Worm (Caenorhabditis elegans) whole organism, midembryonic: ENCODE data around the gene C40A11.3.
A peak's percentile ranks its signal among the peaks of the same experiment; 100 is the strongest.

ENCODE experiments used
- T22C8.4 ChIP-seq: fragments of 200-800 bp; sonication (Bioruptor generic); IDR thresholded peaks from 2 replicates; pipeline ENCODE4 v1.3.6; 2022; ENCODE audit warnings: missing genetic modification characterization, missing compliant biosample characterization
- cog-1 ChIP-seq: sonication (generic microtip); optimal IDR thresholded peaks from 2 replicates; lab custom pipeline; 2016; ENCODE audit warnings: missing genetic modification characterization, missing compliant biosample characterization
- flt-1 ChIP-seq: fragments of 200-800 bp; sonication (Bioruptor generic); IDR thresholded peaks from 2 replicates; pipeline ENCODE4 v1.3.6; 2022; ENCODE audit warnings: missing genetic modification characterization, missing compliant biosample characterization
- klf-2 ChIP-seq: fragments of 200-800 bp; sonication (Bioruptor generic); conservative IDR thresholded peaks from 2 replicates; pipeline ENCODE4 v1.3.6; 2022; ENCODE audit warnings: missing genetic modification reagents, missing genetic modification characterization, missing compliant biosample characterization
- med-1 ChIP-seq: sonication (generic microtip); optimal IDR thresholded peaks from 2 replicates; lab custom pipeline; 2017; ENCODE audit warnings: missing genetic modification characterization, mild to moderate bottlenecking, missing compliant biosample characterization, antibody characterized with exemption, missing genetic modification reagents; ENCODE audit not compliant: insufficient read depth
- ref-1 ChIP-seq: fragments of 200-800 bp; sonication (Bioruptor generic); conservative IDR thresholded peaks from 2 replicates; pipeline ENCODE4 v1.3.6; 2022; ENCODE audit warnings: missing genetic modification reagents, missing genetic modification characterization, missing compliant biosample characterization
- tab-1 ChIP-seq: fragments of 200-800 bp; sonication (Bioruptor generic); IDR thresholded peaks from 2 replicates; pipeline ENCODE4 v1.3.6; 2022; ENCODE audit warnings: missing genetic modification characterization, missing compliant biosample characterization
- ztf-23 ChIP-seq: fragments of 200-800 bp; sonication (Bioruptor generic); IDR thresholded peaks from 2 replicates; pipeline ENCODE4 v1.3.6; 2022; ENCODE audit warnings: missing genetic modification reagents, missing genetic modification characterization, missing compliant biosample characterization
- ztf-29 ChIP-seq: fragments of 200-800 bp; sonication (Bioruptor generic); IDR thresholded peaks from 2 replicates; pipeline ENCODE4 v1.3.6; 2022; ENCODE audit warnings: missing genetic modification reagents, missing genetic modification characterization, missing compliant biosample characterization

The C40A11.3 gene

DNA sequence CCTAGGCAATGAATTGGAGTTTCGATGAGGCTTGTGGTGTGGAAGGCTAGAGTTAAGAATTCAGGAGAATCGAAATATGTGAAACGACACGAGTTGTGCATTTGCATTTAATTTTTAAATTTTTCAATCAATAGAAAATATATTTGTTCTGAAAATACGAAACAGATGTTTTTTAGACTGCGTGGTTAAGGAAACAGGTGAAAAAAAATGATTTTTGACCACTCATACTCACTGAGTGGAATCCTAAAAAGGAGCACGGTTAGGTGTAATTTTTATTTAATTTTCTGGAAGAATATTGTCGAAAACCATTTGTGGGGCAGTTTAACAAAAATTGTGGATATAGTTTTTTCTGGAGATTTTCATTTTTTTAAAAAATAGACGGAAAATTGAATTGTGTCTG lies 24.1 kb upstream of the C40A11.3 start, which contains the start of gene srh-195:
TSS of gene srh-195 (minus strand) at position 101 of the 400 bp plus-strand sequence.
- no peak for TF ChIP-seq tab-1 (GFP tag; lab: Robert Waterston, UW)
- TF ChIP-seq ztf-23 (GFP tag; lab: Robert Waterston, UW) = no peak
- TF ChIP-seq cog-1 = no peak
- TF ChIP-seq T22C8.4 (GFP tag; lab: Robert Waterston, UW) = no peak
- no peak for TF ChIP-seq flt-1
- no peak for TF ChIP-seq klf-2 (GFP tag; lab: Robert Waterston, UW)
- no peak for TF ChIP-seq ztf-29 (GFP tag; lab: Robert Waterston, UW)
- TF ChIP-seq med-1 (GFP tag; lab: Kevin White, UChicago) = no peak
- TF ChIP-seq ref-1 (GFP tag; lab: Robert Waterston, UW) = no peak

DNA sequence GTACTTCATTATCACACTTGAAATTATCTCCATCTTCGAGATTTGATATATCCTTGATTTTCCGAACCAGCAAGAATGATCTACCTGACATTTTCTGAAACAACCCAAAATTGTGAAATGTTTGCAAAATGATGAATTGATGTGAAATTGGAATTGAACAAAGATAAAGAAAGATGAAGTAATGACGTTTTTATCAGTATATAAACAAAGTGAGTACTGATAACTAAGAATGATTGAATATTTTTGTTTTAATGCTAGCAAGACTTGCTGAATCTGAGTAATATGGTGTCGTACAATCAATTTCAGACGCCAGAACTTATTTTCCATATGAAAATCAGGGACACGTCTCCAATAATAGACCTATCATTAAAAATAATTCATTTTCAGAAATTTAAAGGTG lies 18.8 kb upstream of the C40A11.3 start, which contains the start of gene math-37:
TSS of gene math-37 (minus strand) at position 101 of the 400 bp plus-strand sequence.
- no peak for TF ChIP-seq ref-1 (GFP tag; lab: Robert Waterston, UW)
- TF ChIP-seq T22C8.4 (GFP tag; lab: Robert Waterston, UW) = no peak
- no peak for TF ChIP-seq cog-1
- no peak for TF ChIP-seq klf-2 (GFP tag; lab: Robert Waterston, UW)
- no peak for TF ChIP-seq ztf-23 (GFP tag; lab: Robert Waterston, UW)
- TF ChIP-seq ztf-29 (GFP tag; lab: Robert Waterston, UW) = no peak
- no peak for TF ChIP-seq flt-1
- no peak for TF ChIP-seq med-1 (GFP tag; lab: Kevin White, UChicago)
- no peak for TF ChIP-seq tab-1 (GFP tag; lab: Robert Waterston, UW)

DNA sequence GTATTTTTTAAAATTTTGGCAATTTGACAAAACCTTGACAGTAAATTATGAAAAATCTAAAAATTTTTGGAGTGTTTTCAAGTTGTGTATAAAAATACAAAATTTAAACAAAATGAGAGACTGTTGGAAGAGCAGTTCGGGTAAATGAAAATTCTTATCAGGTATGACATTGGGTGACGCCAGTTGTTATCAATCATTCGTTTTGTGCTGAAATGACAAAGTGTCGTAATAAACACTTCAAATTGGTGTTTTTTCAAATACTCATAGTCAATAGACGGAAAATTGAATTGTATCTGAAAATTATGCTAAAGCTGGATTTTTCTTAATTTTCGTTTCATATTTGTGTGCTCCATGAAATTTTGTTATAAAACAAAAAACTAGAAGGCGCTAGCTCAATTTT lies 18.2 kb upstream of the C40A11.3 start:
- TF ChIP-seq ref-1 (GFP tag; lab: Robert Waterston, UW) = no peak
- TF ChIP-seq T22C8.4 (GFP tag; lab: Robert Waterston, UW) = no peak
- no peak for TF ChIP-seq med-1 (GFP tag; lab: Kevin White, UChicago)
- no peak for TF ChIP-seq klf-2 (GFP tag; lab: Robert Waterston, UW)
- TF ChIP-seq flt-1 = no peak
- TF ChIP-seq ztf-23 (GFP tag; lab: Robert Waterston, UW) = no peak
- TF ChIP-seq ztf-29 (GFP tag; lab: Robert Waterston, UW) = no peak
- no peak for TF ChIP-seq cog-1
- no peak for TF ChIP-seq tab-1 (GFP tag; lab: Robert Waterston, UW)

ce11 chrII:2130770-2131169 lies 10.1 kb upstream of the C40A11.3 start, which contains the start of gene sdz-28:
Gene sdz-28, plus strand, starts transcription at chrII:2131070.
- TF ChIP-seq flt-1 (no peak), med-1 (GFP tag; lab: Kevin White, UChicago) (no peak), T22C8.4 (GFP tag; lab: Robert Waterston, UW) (no peak), klf-2 (GFP tag; lab: Robert Waterston, UW) (no peak), ztf-29 (GFP tag; lab: Robert Waterston, UW) (no peak), tab-1 (GFP tag; lab: Robert Waterston, UW) (no peak), ref-1 (GFP tag; lab: Robert Waterston, UW) (no peak), ztf-23 (GFP tag; lab: Robert Waterston, UW) (no peak), cog-1 (no peak)

DNA sequence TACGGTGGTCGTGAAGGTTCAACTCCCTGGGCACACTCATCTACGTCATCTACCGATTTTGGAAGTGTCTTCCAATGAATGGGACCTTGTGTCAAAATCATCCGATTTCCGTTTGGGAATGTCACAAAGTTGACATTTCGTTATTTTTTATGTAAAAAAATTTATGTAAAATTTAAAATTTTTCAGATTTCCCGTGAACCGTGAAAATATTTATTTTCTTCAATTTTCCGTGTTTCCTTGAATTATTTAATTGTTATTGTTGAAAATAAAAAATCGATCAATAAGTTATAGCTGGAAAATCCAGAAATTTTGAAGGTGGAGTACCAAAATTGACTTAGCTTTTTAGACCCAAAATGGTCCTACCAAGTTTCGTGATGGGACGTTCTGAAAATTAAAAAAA lies 5.3 kb upstream of the C40A11.3 start, which contains the start of gene hpo-7:
TSS of gene hpo-7 (minus strand) at position 101 of the 400 bp plus-strand sequence.
- TF ChIP-seq flt-1 (no peak), ztf-29 (GFP tag; lab: Robert Waterston, UW) (no peak), klf-2 (GFP tag; lab: Robert Waterston, UW) (no peak), tab-1 (GFP tag; lab: Robert Waterston, UW) (no peak), cog-1 (no peak), T22C8.4 (GFP tag; lab: Robert Waterston, UW) (no peak)

DNA sequence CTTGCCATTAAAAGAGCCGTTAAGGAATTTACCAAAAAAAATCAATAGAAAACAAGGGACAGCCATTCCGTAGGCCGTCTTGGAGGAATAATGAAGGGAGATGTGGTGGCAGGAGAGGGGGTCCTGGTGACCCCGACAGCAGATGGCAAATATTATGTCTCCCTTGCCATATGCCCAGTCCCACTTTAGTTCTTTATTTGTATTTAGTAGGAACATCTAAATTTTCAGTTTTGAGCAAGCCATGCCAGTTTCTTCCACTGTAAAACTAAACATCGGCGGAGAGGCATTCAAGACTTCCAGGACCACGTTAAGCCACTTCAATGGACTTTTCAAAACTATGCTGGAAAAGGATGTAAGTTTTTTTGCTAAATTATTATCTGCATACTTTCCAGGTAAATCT lies 3.7 kb upstream of the C40A11.3 start, which contains the start of gene C40A11.4:
TSS of gene C40A11.4 (plus strand) at position 188 of the 400 bp plus-strand sequence.
- peak; percentile 32; the same call in 1 of the 2 replicates for TF ChIP-seq T22C8.4 (GFP tag; lab: Robert Waterston, UW)
- no peak for TF ChIP-seq ref-1 (GFP tag; lab: Robert Waterston, UW)

ce11 chrII:2138901-2139300 lies 2.0 kb upstream of the C40A11.3 start:
- no peak for TF ChIP-seq med-1 (GFP tag; lab: Kevin White, UChicago)
- no peak for TF ChIP-seq T22C8.4 (GFP tag; lab: Robert Waterston, UW)
- no peak for TF ChIP-seq flt-1
- TF ChIP-seq ztf-23 (GFP tag; lab: Robert Waterston, UW) = no peak
- TF ChIP-seq ref-1 (GFP tag; lab: Robert Waterston, UW) = no peak
- no peak for TF ChIP-seq cog-1
- TF ChIP-seq klf-2 (GFP tag; lab: Robert Waterston, UW) = no peak
- TF ChIP-seq ztf-29 (GFP tag; lab: Robert Waterston, UW) = no peak
- no peak for TF ChIP-seq tab-1 (GFP tag; lab: Robert Waterston, UW)

DNA sequence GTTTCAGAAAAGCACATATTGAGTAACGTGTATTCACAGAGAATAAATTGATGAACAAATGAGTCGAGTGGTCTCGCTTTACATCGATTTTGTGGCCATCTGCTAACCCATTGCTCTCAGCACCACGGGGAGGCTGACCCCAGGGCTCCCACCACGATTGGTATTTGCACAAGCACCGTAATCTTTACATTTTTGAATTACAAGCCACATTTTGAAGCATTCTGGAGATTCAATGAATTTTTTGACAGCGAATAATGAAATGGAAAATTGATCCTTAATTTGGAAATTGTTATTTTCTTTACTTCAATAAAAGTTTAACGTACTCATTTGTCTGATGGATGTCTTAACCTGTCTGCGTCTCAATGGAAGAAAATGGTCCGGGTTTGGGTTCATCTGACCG lies 4.6 kb downstream of the C40A11.3 start, which contains the start of gene C40A11.6:
TSS of gene C40A11.6 (minus strand) at position 101 of the 400 bp plus-strand sequence.
- TF ChIP-seq tab-1 (GFP tag; lab: Robert Waterston, UW) = no peak
- TF ChIP-seq med-1 (GFP tag; lab: Kevin White, UChicago) = no peak
- TF ChIP-seq klf-2 (GFP tag; lab: Robert Waterston, UW) = no peak
- no peak for TF ChIP-seq ref-1 (GFP tag; lab: Robert Waterston, UW)
- TF ChIP-seq ztf-29 (GFP tag; lab: Robert Waterston, UW) = no peak
- no peak for TF ChIP-seq flt-1
- no peak for TF ChIP-seq T22C8.4 (GFP tag; lab: Robert Waterston, UW)
- no peak for TF ChIP-seq ztf-23 (GFP tag; lab: Robert Waterston, UW)
- TF ChIP-seq cog-1 = no peak

- TF ChIP-seq flt-1 (no peak), T22C8.4 (GFP tag; lab: Robert Waterston, UW) (no peak)
Measured at ce11 chrII:2146900-2147375, 6.0 kb downstream of the C40A11.3 start, which contains the start of gene C40A11.2. Gene C40A11.2, plus strand, starts transcription at chrII:2146950.
